Fruit fly (Drosophila melanogaster) whole organism, pupa: ENCODE data around the gene CG5103.

ENCODE experiments used
- CG10348 ChIP-seq: fragments of 200-800 bp; sonication (Bioruptor generic); IDR thresholded peaks from 2 replicates; pipeline ENCODE4 v1.3.6; 2022; ENCODE audit warnings: missing biosample characterization, missing genetic modification characterization
- CG12605 ChIP-seq: fragments of 200-800 bp; sonication (Bioruptor generic); IDR thresholded peaks from 2 replicates; pipeline ENCODE4 v1.3.6; 2022; ENCODE audit warnings: missing biosample characterization, missing genetic modification characterization
- CG13204 ChIP-seq: fragments of 200-800 bp; sonication (Bioruptor generic); optimal IDR thresholded peaks from 2 replicates; lab custom pipeline; 2018; ENCODE audit warnings: missing biosample characterization, mild to moderate bottlenecking, missing genetic modification characterization, moderate library complexity
- CG14655 ChIP-seq: fragments of 200-800 bp; sonication (Bioruptor generic); optimal IDR thresholded peaks from 3 replicates; lab custom pipeline; 2017; ENCODE audit warnings: mild to moderate bottlenecking, missing biosample characterization, missing genetic modification reagents, missing genetic modification characterization
- CG15710 ChIP-seq: fragments of 200-800 bp; sonication (Bioruptor generic); optimal IDR thresholded peaks from 2 replicates; lab custom pipeline; 2018; ENCODE audit warnings: missing biosample characterization, mild to moderate bottlenecking, missing genetic modification characterization, moderate library complexity
- CG17806 ChIP-seq: fragments of 200-800 bp; sonication (Bioruptor generic); optimal IDR thresholded peaks from 2 replicates; lab custom pipeline; 2018; ENCODE audit warnings: missing biosample characterization, mild to moderate bottlenecking, missing genetic modification characterization, moderate library complexity
- CG32121 ChIP-seq: fragments of 200-800 bp; sonication (Bioruptor generic); IDR thresholded peaks from 2 replicates; pipeline ENCODE4 v1.3.6; 2022; ENCODE audit warnings: missing biosample characterization, missing genetic modification characterization
- CG34367 ChIP-seq: fragments of 200-800 bp; sonication (Bioruptor generic); optimal IDR thresholded peaks from 2 replicates; lab custom pipeline; 2018; ENCODE audit warnings: missing biosample characterization, mild to moderate bottlenecking, missing genetic modification characterization
- CG4496 ChIP-seq: fragments of 200-800 bp; sonication (Bioruptor generic); IDR thresholded peaks from 3 replicates; pipeline ENCODE4 v1.3.6; 2022; ENCODE audit warnings: missing biosample characterization, missing genetic modification characterization
- CG8159 ChIP-seq: fragments of 200-800 bp; sonication (Bioruptor generic); optimal IDR thresholded peaks from 3 replicates; lab custom pipeline; 2018; ENCODE audit warnings: missing biosample characterization, mild to moderate bottlenecking, missing genetic modification characterization, moderate library complexity
- CG8301 ChIP-seq: fragments of 200-800 bp; sonication (Bioruptor generic); optimal IDR thresholded peaks from 2 replicates; lab custom pipeline; 2018; ENCODE audit warnings: missing biosample characterization, mild to moderate bottlenecking, missing genetic modification characterization
- CG9948 ChIP-seq: fragments of 200-800 bp; sonication (Bioruptor generic); optimal IDR thresholded peaks from 2 replicates; lab custom pipeline; 2018; ENCODE audit warnings: missing biosample characterization, mild to moderate bottlenecking, missing genetic modification characterization, moderate library complexity
- D1 ChIP-seq: fragments of 200-800 bp; sonication (Bioruptor generic); optimal IDR thresholded peaks from 2 replicates; lab custom pipeline; 2018; ENCODE audit warnings: missing biosample characterization, mild to moderate bottlenecking, missing genetic modification characterization, moderate library complexity
- EcR ChIP-seq: fragments of 200-800 bp; sonication (Bioruptor generic); optimal IDR thresholded peaks from 3 replicates; lab custom pipeline; 2019; ENCODE audit warnings: missing biosample characterization, missing genetic modification characterization, mild to moderate bottlenecking, moderate library complexity, missing genetic modification reagents
- Ets98B ChIP-seq: fragments of 200-800 bp; sonication (Bioruptor generic); IDR thresholded peaks from 2 replicates; pipeline ENCODE4 v1.3.6; 2022; ENCODE audit warnings: missing biosample characterization, missing genetic modification characterization
- Pif1A ChIP-seq: fragments of 200-800 bp; sonication (Bioruptor generic); optimal IDR thresholded peaks from 3 replicates; lab custom pipeline; 2016; ENCODE audit warnings: missing biosample characterization, missing genetic modification characterization
- Pif1B ChIP-seq: fragments of 200-800 bp; sonication (Bioruptor generic); optimal IDR thresholded peaks from 3 replicates; lab custom pipeline; 2016; ENCODE audit warnings: missing biosample characterization, missing genetic modification characterization
- Snoo ChIP-seq: fragments of 200-800 bp; sonication (Bioruptor generic); optimal IDR thresholded peaks from 3 replicates; lab custom pipeline; 2017; ENCODE audit warnings: missing biosample characterization, mild to moderate bottlenecking, missing genetic modification characterization, inconsistent platforms
- fd96Ca ChIP-seq: fragments of 200-800 bp; sonication (Bioruptor generic); IDR thresholded peaks from 3 replicates; pipeline ENCODE4 v1.3.6; 2022; ENCODE audit warnings: missing biosample characterization, missing genetic modification characterization
- gl ChIP-seq: fragments of 200-800 bp; sonication (Bioruptor generic); optimal IDR thresholded peaks from 2 replicates; lab custom pipeline; 2018; ENCODE audit warnings: missing biosample characterization, mild to moderate bottlenecking, missing genetic modification characterization
- rn ChIP-seq: fragments of 200-800 bp; sonication (Bioruptor generic); IDR thresholded peaks from 2 replicates; pipeline ENCODE4 v1.3.6; 2022; ENCODE audit warnings: missing biosample characterization, missing genetic modification characterization

Gene CG5103

dm6 chr3L:18294212-18294944 is at the start of gene CG5103:
Gene CG5103, minus strand, starts transcription at chr3L:18294262.
- TF ChIP-seq CG13204 (GFP tag; lab: Kevin White, UChicago) (no peak), CG17806 (tag; lab: Kevin White, UChicago) (no peak), Snoo (no peak), Pif1A (GFP tag; lab: Kevin White, UChicago) (no peak), CG15710 (tag; lab: Kevin White, UChicago) (no peak), EcR (GFP tag; lab: Kevin White, UChicago) (no peak), gl (no peak), CG12605 (GFP tag; lab: Robert Waterston, UW) (no peak), CG4496 (GFP tag; lab: Robert Waterston, UW) (no peak), Pif1B (no peak), fd96Ca (GFP tag; lab: Robert Waterston, UW) (no peak), D1 (tag; lab: Kevin White, UChicago) (no peak), CG9948 (tag; lab: Kevin White, UChicago) (no peak), CG32121 (GFP tag; lab: Robert Waterston, UW) (no peak), rn (no peak), CG34367 (no peak)

- no peak for TF ChIP-seq CG8301 (tag; lab: Kevin White, UChicago)
- TF ChIP-seq rn, result no peak
- TF ChIP-seq CG9948 (tag; lab: Kevin White, UChicago), result peak; percentile 3
- peak; percentile 29 for TF ChIP-seq CG8159 (tag; lab: Kevin White, UChicago)
- peak; percentile 14 for TF ChIP-seq CG15710 (tag; lab: Kevin White, UChicago)
Measured at dm6 chr3L:18334253-18334652, 40.2 kb upstream of the CG5103 start.

dm6 chr3L:18329077-18329476 is 35.0 kb upstream of the CG5103 start:
- TF ChIP-seq Snoo (no peak), CG14655 (GFP tag; lab: Kevin White, UChicago) (no peak), CG12605 (GFP tag; lab: Robert Waterston, UW) (no peak), EcR (GFP tag; lab: Kevin White, UChicago) (no peak), Pif1B (no peak), CG32121 (GFP tag; lab: Robert Waterston, UW) (no peak), CG10348 (GFP tag; lab: Robert Waterston, UW) (no peak), CG17806 (tag; lab: Kevin White, UChicago) (no peak), CG9948 (tag; lab: Kevin White, UChicago) (no peak), gl (no peak), CG15710 (tag; lab: Kevin White, UChicago) (no peak), rn (no peak), CG4496 (GFP tag; lab: Robert Waterston, UW) (no peak), fd96Ca (GFP tag; lab: Robert Waterston, UW) (no peak), Ets98B (GFP tag; lab: Robert Waterston, UW) (no peak), Pif1A (GFP tag; lab: Kevin White, UChicago) (no peak), D1 (tag; lab: Kevin White, UChicago) (no peak), CG13204 (GFP tag; lab: Kevin White, UChicago) (no peak), CG34367 (no peak)

- TF ChIP-seq gl (no peak), CG13204 (GFP tag; lab: Kevin White, UChicago) (no peak), CG14655 (GFP tag; lab: Kevin White, UChicago) (no peak), Snoo (no peak), CG12605 (GFP tag; lab: Robert Waterston, UW) (no peak), Pif1A (GFP tag; lab: Kevin White, UChicago) (no peak), CG10348 (GFP tag; lab: Robert Waterston, UW) (no peak), CG15710 (tag; lab: Kevin White, UChicago) (no peak), CG32121 (GFP tag; lab: Robert Waterston, UW) (no peak), fd96Ca (GFP tag; lab: Robert Waterston, UW) (no peak), CG8301 (tag; lab: Kevin White, UChicago) (no peak), rn (no peak)
Measured at dm6 chr3L:18316012-18316411, 21.9 kb upstream of the CG5103 start.

DNA sequence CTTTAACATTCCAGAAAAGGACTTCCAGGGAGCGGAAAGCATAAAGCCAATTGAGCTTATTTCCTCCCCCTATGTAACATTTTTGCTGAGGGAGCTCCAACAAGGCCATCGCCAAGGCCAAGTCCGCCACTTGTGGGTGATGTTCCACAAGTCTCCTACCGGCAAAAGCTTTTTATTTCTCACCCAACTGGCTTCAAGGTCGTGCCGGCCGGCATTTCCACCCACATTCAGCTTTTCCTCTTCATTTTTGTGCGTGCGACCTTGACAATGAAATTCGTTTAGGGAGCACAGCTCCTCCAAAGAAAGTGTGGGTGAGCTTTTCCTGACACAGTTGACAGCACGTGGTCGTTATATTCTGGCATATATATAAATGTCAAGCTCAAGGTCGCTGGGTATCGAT is 11.7 kb upstream of the CG5103 start:
- TF ChIP-seq CG8159 (tag; lab: Kevin White, UChicago), result no peak
- TF ChIP-seq fd96Ca (GFP tag; lab: Robert Waterston, UW), result no peak
- no peak for TF ChIP-seq CG14655 (GFP tag; lab: Kevin White, UChicago)
- TF ChIP-seq Pif1B, result no peak
- no peak for TF ChIP-seq D1 (tag; lab: Kevin White, UChicago)
- TF ChIP-seq CG12605 (GFP tag; lab: Robert Waterston, UW), result no peak
- no peak for TF ChIP-seq CG8301 (tag; lab: Kevin White, UChicago)
- no peak for TF ChIP-seq CG4496 (GFP tag; lab: Robert Waterston, UW)
- no peak for TF ChIP-seq Snoo
- TF ChIP-seq EcR (GFP tag; lab: Kevin White, UChicago), result no peak
- TF ChIP-seq CG15710 (tag; lab: Kevin White, UChicago), result no peak
- no peak for TF ChIP-seq rn

- no peak for TF ChIP-seq CG34367
- TF ChIP-seq Pif1A (GFP tag; lab: Kevin White, UChicago), result no peak
Measured at dm6 chr3L:18304367-18305003, 10.4 kb upstream of the CG5103 start, which contains the start of gene grim. Gene grim, minus strand, starts transcription at chr3L:18304417.
